Fruit fly (Drosophila melanogaster) whole organism, embryonic: ENCODE measurements around the gene CG45099.

Experiments
- BEAF-32 ChIP-seq: fragments of 200-800 bp; sonication (Bioruptor generic); optimal IDR thresholded peaks from 3 replicates; lab custom pipeline; 2017; ENCODE audit warnings: missing biosample characterization, missing genetic modification characterization, mild to moderate bottlenecking, moderate library complexity, missing genetic modification reagents
- CG12071 ChIP-seq: fragments of 200-800 bp; sonication (Bioruptor generic); optimal IDR thresholded peaks from 3 replicates; lab custom pipeline; 2018; ENCODE audit warnings: missing biosample characterization, mild to moderate bottlenecking, missing genetic modification characterization
- CG12299 ChIP-seq: fragments of 200-800 bp; sonication (Bioruptor generic); optimal IDR thresholded peaks from 2 replicates; lab custom pipeline; 2018; ENCODE audit warnings: missing biosample characterization, mild to moderate bottlenecking, missing genetic modification characterization
- CG12391 ChIP-seq: fragments of 200-800 bp; sonication (Bioruptor generic); optimal IDR thresholded peaks from 3 replicates; lab custom pipeline; 2018; ENCODE audit warnings: missing biosample characterization, mild to moderate bottlenecking, missing genetic modification characterization, moderate library complexity
- CG13296 ChIP-seq: fragments of 200-800 bp; sonication (Bioruptor generic); optimal IDR thresholded peaks from 3 replicates; lab custom pipeline; 2018; ENCODE audit warnings: missing biosample characterization, mild to moderate bottlenecking, missing genetic modification characterization
- CG13624 ChIP-seq: fragments of 200-800 bp; sonication (Bioruptor generic); optimal IDR thresholded peaks from 2 replicates; lab custom pipeline; 2016; ENCODE audit warnings: missing biosample characterization, missing genetic modification characterization
- CG13775 ChIP-seq: fragments of 200-800 bp; sonication (Bioruptor generic); optimal IDR thresholded peaks from 3 replicates; lab custom pipeline; 2017; ENCODE audit warnings: missing biosample characterization, mild to moderate bottlenecking, missing genetic modification characterization
- CG13894 ChIP-seq: fragments of 200-800 bp; sonication (Bioruptor generic); optimal IDR thresholded peaks from 3 replicates; lab custom pipeline; 2018; ENCODE audit warnings: missing biosample characterization, mild to moderate bottlenecking, missing genetic modification characterization, moderate library complexity
- CG14014 ChIP-seq: fragments of 200-800 bp; sonication (Bioruptor generic); IDR thresholded peaks from 2 replicates; pipeline ENCODE4 v1.3.6; 2022; ENCODE audit warnings: missing biosample characterization, missing genetic modification characterization
- CG17328 ChIP-seq: fragments of 200-800 bp; sonication (Bioruptor generic); IDR thresholded peaks from 2 replicates; pipeline ENCODE4 v1.3.6; 2022; ENCODE audit warnings: missing biosample characterization, missing genetic modification characterization
- CG17361 ChIP-seq: fragments of 200-800 bp; sonication (Bioruptor generic); IDR thresholded peaks from 3 replicates; pipeline ENCODE4 v1.3.6; 2022; ENCODE audit warnings: missing biosample characterization, missing genetic modification characterization
- CG17385 ChIP-seq: fragments of 200-800 bp; sonication (Bioruptor generic); optimal IDR thresholded peaks from 3 replicates; lab custom pipeline; 2018; ENCODE audit warnings: missing biosample characterization, mild to moderate bottlenecking, missing genetic modification characterization
- CG2120 ChIP-seq: fragments of 200-800 bp; sonication (Bioruptor generic); optimal IDR thresholded peaks from 3 replicates; lab custom pipeline; 2016; ENCODE audit warnings: missing biosample characterization, missing genetic modification characterization
- CG2202 ChIP-seq: fragments of 200-800 bp; sonication (Bioruptor generic); optimal IDR thresholded peaks from 2 replicates; lab custom pipeline; 2018; ENCODE audit warnings: missing biosample characterization, mild to moderate bottlenecking, missing genetic modification characterization
- CG30403 ChIP-seq: fragments of 200-800 bp; sonication (Bioruptor generic); optimal IDR thresholded peaks from 3 replicates; lab custom pipeline; 2016; ENCODE audit warnings: missing biosample characterization, missing genetic modification characterization
- CG34422 ChIP-seq: fragments of 200-800 bp; sonication (Bioruptor generic); IDR thresholded peaks from 3 replicates; pipeline ENCODE4 v1.3.6; 2022; ENCODE audit warnings: missing biosample characterization, missing genetic modification characterization
- CG42726 ChIP-seq: fragments of 200-800 bp; sonication (Bioruptor generic); IDR thresholded peaks from 2 replicates; pipeline ENCODE4 v1.3.6; 2022; ENCODE audit warnings: missing biosample characterization, missing genetic modification characterization; ENCODE audit not compliant: partially characterized antibody
- CG4730 ChIP-seq: fragments of 200-800 bp; sonication (Bioruptor generic); IDR thresholded peaks from 2 replicates; pipeline ENCODE4 v1.3.6; 2022; ENCODE audit warnings: missing biosample characterization, missing genetic modification characterization
- CG7372 ChIP-seq: fragments of 200-800 bp; sonication (Bioruptor generic); IDR thresholded peaks from 2 replicates; pipeline ENCODE4 v1.3.6; 2022; ENCODE audit warnings: missing biosample characterization, missing genetic modification characterization
- CG7786 ChIP-seq: fragments of 200-800 bp; sonication (Bioruptor generic); optimal IDR thresholded peaks from 2 replicates; lab custom pipeline; 2016; ENCODE audit warnings: missing biosample characterization, missing genetic modification characterization
- CG9609 ChIP-seq: fragments of 200-800 bp; sonication (Bioruptor generic); optimal IDR thresholded peaks from 3 replicates; lab custom pipeline; 2016; ENCODE audit warnings: missing biosample characterization, missing genetic modification characterization
- CHES-1-like ChIP-seq: fragments of 200-800 bp; sonication (Bioruptor generic); optimal IDR thresholded peaks from 2 replicates; lab custom pipeline; 2016; ENCODE audit warnings: missing biosample characterization, missing genetic modification characterization
- Dad ChIP-seq: fragments of 200-800 bp; sonication (Bioruptor generic); optimal IDR thresholded peaks from 3 replicates; lab custom pipeline; 2016; ENCODE audit warnings: missing biosample characterization, missing genetic modification characterization
- Dbx ChIP-seq: fragments of 200-800 bp; sonication (Bioruptor generic); IDR thresholded peaks from 3 replicates; pipeline ENCODE4 v1.3.6; 2022; ENCODE audit warnings: missing biosample characterization, missing genetic modification characterization
- Dip2 ChIP-seq: fragments of 200-800 bp; sonication (Bioruptor generic); IDR thresholded peaks from 2 replicates; pipeline ENCODE4 v1.3.6; 2022; ENCODE audit warnings: missing biosample characterization, missing genetic modification characterization
- Drgx ChIP-seq: fragments of 200-800 bp; sonication (Bioruptor generic); IDR thresholded peaks from 2 replicates; pipeline ENCODE4 v1.3.6; 2022; ENCODE audit warnings: missing biosample characterization, missing genetic modification characterization
- E2f2 ChIP-seq: fragments of 200-800 bp; sonication (Bioruptor generic); IDR thresholded peaks from 2 replicates; pipeline ENCODE4 v1.3.6; 2022; ENCODE audit warnings: missing biosample characterization, missing genetic modification characterization
- Fer3 ChIP-seq: fragments of 200-800 bp; sonication (Bioruptor generic); optimal IDR thresholded peaks from 2 replicates; lab custom pipeline; 2018; ENCODE audit warnings: missing biosample characterization, mild to moderate bottlenecking, missing genetic modification characterization, moderate library complexity
- Gug ChIP-seq: fragments of 200-800 bp; sonication (Bioruptor generic); IDR thresholded peaks from 4 replicates; pipeline ENCODE4 v1.3.6; 2022; ENCODE audit warnings: missing biosample characterization, missing genetic modification characterization
- MBD-R2 ChIP-seq: fragments of 200-800 bp; sonication (Bioruptor generic); IDR thresholded peaks from 2 replicates; pipeline ENCODE4 v1.3.6; 2022; ENCODE audit warnings: missing biosample characterization, missing genetic modification characterization
- NFAT ChIP-seq: fragments of 200-800 bp; sonication (Bioruptor generic); IDR thresholded peaks from 2 replicates; pipeline ENCODE4 v1.3.6; 2022; ENCODE audit warnings: missing biosample characterization, missing genetic modification characterization
- NK7.1 ChIP-seq: fragments of 200-800 bp; sonication (Bioruptor generic); optimal IDR thresholded peaks from 3 replicates; lab custom pipeline; 2016; ENCODE audit warnings: missing biosample characterization, missing genetic modification characterization
- Neu2 ChIP-seq: fragments of 200-800 bp; sonication (Bioruptor generic); optimal IDR thresholded peaks from 3 replicates; lab custom pipeline; 2016; ENCODE audit warnings: missing biosample characterization, missing genetic modification characterization, borderline replicate concordance
- Side ChIP-seq: fragments of 200-800 bp; sonication (Bioruptor generic); optimal IDR thresholded peaks from 2 replicates; lab custom pipeline; 2016; ENCODE audit warnings: missing biosample characterization, missing genetic modification characterization
- Sry-δ ChIP-seq: fragments of 200-800 bp; sonication (Bioruptor generic); optimal IDR thresholded peaks from 2 replicates; lab custom pipeline; 2016; ENCODE audit warnings: missing biosample characterization, missing genetic modification characterization
- TFAM ChIP-seq: fragments of 200-800 bp; sonication (Bioruptor generic); optimal IDR thresholded peaks from 2 replicates; lab custom pipeline; 2017; ENCODE audit warnings: missing biosample characterization, missing genetic modification characterization, inconsistent platforms
- YL-1 ChIP-seq: fragments of 200-800 bp; sonication (Bioruptor generic); optimal IDR thresholded peaks from 3 replicates; lab custom pipeline; 2017; ENCODE audit warnings: missing biosample characterization, mild to moderate bottlenecking, missing genetic modification characterization
- amos ChIP-seq: fragments of 200-800 bp; sonication (Bioruptor generic); IDR thresholded peaks from 2 replicates; pipeline ENCODE4 v1.3.6; 2022; ENCODE audit warnings: missing biosample characterization, missing genetic modification characterization; ENCODE audit not compliant: partially characterized antibody
- ash1 ChIP-seq: fragments of 200-800 bp; sonication (Bioruptor generic); optimal IDR thresholded peaks from 2 replicates; lab custom pipeline; 2018; ENCODE audit warnings: missing biosample characterization, mild to moderate bottlenecking, missing genetic modification characterization
- ato ChIP-seq: fragments of 200-800 bp; sonication (Bioruptor generic); IDR thresholded peaks from 2 replicates; pipeline ENCODE4 v1.3.6; 2022; ENCODE audit warnings: missing biosample characterization, missing genetic modification characterization; ENCODE audit not compliant: partially characterized antibody
- cas ChIP-seq: fragments of 200-800 bp; sonication (Bioruptor generic); IDR thresholded peaks from 2 replicates; pipeline ENCODE4 v1.3.6; 2022; ENCODE audit warnings: missing biosample characterization, missing genetic modification characterization
- dpn ChIP-seq, 2 experiments: fragments of 200-800 bp; sonication (Bioruptor generic); optimal IDR thresholded peaks; 3 replicates each; lab custom pipeline; 2016; ENCODE audit warnings: missing biosample characterization in 2 of 2, missing genetic modification characterization in 2 of 2
- exex ChIP-seq: fragments of 200-800 bp; sonication (Bioruptor generic); optimal IDR thresholded peaks from 4 replicates; lab custom pipeline; 2018; ENCODE audit warnings: missing biosample characterization, mild to moderate bottlenecking, missing genetic modification characterization, moderate library complexity
- fu2 ChIP-seq: fragments of 200-800 bp; sonication (Bioruptor generic); optimal IDR thresholded peaks from 2 replicates; lab custom pipeline; 2016; ENCODE audit warnings: missing biosample characterization, missing genetic modification characterization
- gem ChIP-seq: fragments of 200-800 bp; sonication (Bioruptor generic); optimal IDR thresholded peaks from 2 replicates; lab custom pipeline; 2019; ENCODE audit warnings: missing biosample characterization, mild to moderate bottlenecking, missing genetic modification characterization, moderate library complexity
- lola ChIP-seq, 3 experiments: fragments of >200 bp in 2 of 3; fragments of 200-800 bp in 1 of 3; sonication (Bioruptor generic) in 1 of 3; optimal IDR thresholded peaks; 2 replicates each; lab custom pipeline; 2017 to 2019; ENCODE audit warnings: missing biosample characterization in 3 of 3, missing genetic modification characterization in 3 of 3, mild to moderate bottlenecking in 1 of 3, moderate library complexity in 1 of 3
- nerfin-2 ChIP-seq: fragments of 200-800 bp; sonication (Bioruptor generic); IDR thresholded peaks from 2 replicates; pipeline ENCODE4 v1.3.6; 2022; ENCODE audit warnings: missing biosample characterization, missing genetic modification characterization; ENCODE audit not compliant: partially characterized antibody
- tin ChIP-seq: fragments of 200-800 bp; sonication (Bioruptor generic); optimal IDR thresholded peaks from 3 replicates; lab custom pipeline; 2016; ENCODE audit warnings: missing biosample characterization, missing genetic modification characterization
- unpg ChIP-seq: fragments of 200-800 bp; sonication (Bioruptor generic); optimal IDR thresholded peaks from 3 replicates; lab custom pipeline; 2018; ENCODE audit warnings: missing biosample characterization, mild to moderate bottlenecking, missing genetic modification characterization, moderate library complexity
- vvl ChIP-seq: fragments of 200-800 bp; sonication (Bioruptor generic); IDR thresholded peaks from 2 replicates; pipeline ENCODE4 v1.3.6; 2022; ENCODE audit warnings: missing biosample characterization, missing genetic modification characterization

The CG45099 gene

dm6 chr3R:22025320-22025719 lies 8.8 kb downstream of the CG45099 start, which contains the start of gene CG6028 (continued):
- TF ChIP-seq CG17328 (GFP tag; lab: Robert Waterston, UW) (peak; percentile 45; the same call in 1 of the 2 replicates), ash1 (GFP tag; lab: Kevin White, UChicago) (no peak), CG7786 (GFP tag; lab: Kevin White, UChicago) (no peak), CG34422 (GFP tag; lab: Robert Waterston, UW) (0 out of 3 replicates have a peak, but pooled peaks have one; percentile 24), CG13296 (peak; percentile 10), unpg (GFP tag; lab: Kevin White, UChicago) (peak; percentile 5), CG30403 (GFP tag; lab: Kevin White, UChicago) (peak; percentile 17), tin (GFP tag; lab: Kevin White, UChicago) (peak; percentile 2), CG13775 (GFP tag; lab: Kevin White, UChicago) (no peak), Dip2 (GFP tag; lab: Robert Waterston, UW) (no peak), CG12299 (tag; lab: Kevin White, UChicago) (no peak), CG13624 (no peak), CG42726 (peak; percentile 18; the same call in 1 of the 2 replicates), Dbx (GFP tag; lab: Robert Waterston, UW) (peak; percentile 45; the same call in 1 of the 3 replicates), CG4730 (GFP tag; lab: Robert Waterston, UW) (no peak), CG17385 (GFP tag; lab: Kevin White, UChicago) (peak; percentile 5), exex (peak; percentile 45), CG12071 (GFP tag; lab: Kevin White, UChicago) (no peak), dpn (GFP tag; optimal IDR thresholded peaks at IDR 0.05; lab: Kevin White, UChicago) (peak in 1 of 2 experiments; percentile 21), Gug (GFP tag; lab: Robert Waterston, UW) (peak; percentile 29; the same call in 2 of the 4 replicates), Side (peak; percentile 10), CHES-1-like (peak; percentile 16), CG7372 (GFP tag; lab: Robert Waterston, UW) (no peak), CG17361 (GFP tag; lab: Robert Waterston, UW) (0 out of 3 replicates have a peak, but pooled peaks have one; percentile 35), Sry-δ (peak; percentile 5), ato (GFP tag; lab: Robert Waterston, UW) (no peak), CG2202 (tag; lab: Kevin White, UChicago) (no peak), fu2 (GFP tag; lab: Kevin White, UChicago) (peak; percentile 3), YL-1 (GFP tag; lab: Kevin White, UChicago) (peak; percentile 19), Drgx (peak; percentile 33; the same call in 1 of the 2 replicates), CG12391 (tag; lab: Kevin White, UChicago) (no peak), amos (peak; percentile 32; the same call in 1 of the 2 replicates), CG2120 (peak; percentile 60), NK7.1 (no peak), CG9609 (GFP tag; lab: Kevin White, UChicago) (no peak), MBD-R2 (GFP tag; lab: Robert Waterston, UW) (peak; percentile 78), CG14014 (GFP tag; lab: Robert Waterston, UW) (peak; percentile 24; the same call in 1 of the 2 replicates), cas (GFP tag; lab: Robert Waterston, UW) (no peak), NFAT (GFP tag; lab: Robert Waterston, UW) (peak; percentile 62), Dad (peak; percentile 19), Neu2 (GFP tag; lab: Kevin White, UChicago) (no peak), CG13894 (tag; lab: Kevin White, UChicago) (no peak), BEAF-32 (GFP tag; lab: Kevin White, UChicago) (peak; percentile 21), E2f2 (GFP tag; lab: Robert Waterston, UW) (no peak; the same call in 1 of the 2 replicates), nerfin-2 (GFP tag; lab: Robert Waterston, UW) (no peak), Fer3 (tag; lab: Kevin White, UChicago) (no peak), TFAM (no peak), vvl (GFP tag; lab: Robert Waterston, UW) (peak; percentile 66), gem (tag; lab: Kevin White, UChicago) (peak; percentile 25), lola (GFP tag; optimal IDR thresholded peaks at IDR 0.05; lab: Kevin White, UChicago) (no peak)
